Worm (Caenorhabditis elegans) whole organism, early embryonic: ENCODE measurements around the gene M03C11.3.

Experiments
- ama-1 ChIP-seq: fragments of 150-350 bp; optimal IDR thresholded peaks from 2 replicates; lab custom pipeline; 2014
- ceh-13 ChIP-seq: fragments of 200-800 bp; sonication (Bioruptor generic); optimal IDR thresholded peaks from 2 replicates; lab custom pipeline; 2018; ENCODE audit warnings: mild to moderate bottlenecking, missing genetic modification characterization, missing compliant biosample characterization
- ets-7 ChIP-seq: sonication (generic microtip); optimal IDR thresholded peaks from 2 replicates; lab custom pipeline; 2016; ENCODE audit warnings: missing genotype, missing genetic modification characterization, missing compliant biosample characterization
- flt-1 ChIP-seq: fragments of 200-800 bp; sonication (Bioruptor generic); IDR thresholded peaks from 2 replicates; pipeline ENCODE4 v1.3.6; 2022; ENCODE audit warnings: missing genetic modification characterization, missing compliant biosample characterization
- hmbx-1 ChIP-seq: sonication (generic microtip); optimal IDR thresholded peaks from 2 replicates; lab custom pipeline; 2016; ENCODE audit warnings: mild to moderate bottlenecking, missing genetic modification characterization, missing compliant biosample characterization
- scrt-1 ChIP-seq: fragments of 200-800 bp; sonication (Bioruptor generic); IDR thresholded peaks from 2 replicates; pipeline ENCODE4 v1.3.6; 2022; ENCODE audit warnings: missing genetic modification characterization, missing compliant biosample characterization
- tbx-11 ChIP-seq: fragments of 200-800 bp; sonication (Bioruptor generic); IDR thresholded peaks from 2 replicates; pipeline ENCODE4 v1.3.6; 2022; ENCODE audit warnings: missing genetic modification characterization, missing compliant biosample characterization
- tbx-37 ChIP-seq: fragments of 200-800 bp; sonication (Bioruptor generic); conservative IDR thresholded peaks from 2 replicates; pipeline ENCODE4 v1.3.6; 2022; ENCODE audit warnings: missing genetic modification reagents, missing genetic modification characterization, missing compliant biosample characterization
- tra-4 ChIP-seq: sonication (generic microtip); optimal IDR thresholded peaks from 2 replicates; lab custom pipeline; 2017; ENCODE audit warnings: missing genetic modification characterization, missing compliant biosample characterization

ce11 chrIII:10460427-10461163, 55.7 kb downstream of the M03C11.3 start, which contains the start of gene ecps-1:
- TF ChIP-seq ama-1 (no peak), scrt-1 (GFP tag; lab: Robert Waterston, UW) (peak; percentile 35; the same call in 1 of the 2 replicates), hmbx-1 (no peak), ets-7 (tag; lab: Kevin White, UChicago) (no peak), ceh-13 (GFP tag; lab: Kevin White, UChicago) (no peak), flt-1 (GFP tag; lab: Robert Waterston, UW) (peak; percentile 28; the same call in 1 of the 2 replicates), tbx-11 (GFP tag; lab: Robert Waterston, UW) (peak; percentile 23; the same call in 1 of the 2 replicates), tbx-37 (peak; percentile 60; the same call in 1 of the 2 replicates), tra-4 (tag; lab: Kevin White, UChicago) (no peak)
